Worm (Caenorhabditis elegans): ENCODE data around the gene aqp-10.

DNA sequence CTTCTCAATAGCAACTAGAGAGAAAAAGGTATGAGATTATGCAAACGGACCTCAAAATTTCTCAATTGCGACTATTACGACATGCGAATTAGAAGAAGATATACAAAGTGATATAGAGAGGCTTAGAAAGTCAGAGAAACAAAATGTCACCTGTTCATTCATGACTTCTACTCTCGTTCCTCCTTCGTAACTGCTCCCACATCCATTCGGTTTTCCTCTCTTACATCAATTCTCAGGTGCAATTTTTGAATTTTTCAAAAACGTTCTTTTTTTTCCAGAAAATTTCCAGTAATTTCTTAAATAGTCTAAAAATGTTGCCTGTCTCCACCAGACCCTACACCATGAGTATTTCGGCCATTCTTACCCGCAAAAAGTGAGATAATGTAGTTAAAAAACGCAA lies 5.0 kb downstream of the aqp-10 start:
- TF ChIP-seq fkh-10 (GFP tag; optimal IDR thresholded peaks at IDR 0.05) (no peak), vab-15 (tag; optimal IDR thresholded peaks at IDR 0.05) (no peak), mdl-1 (tag; optimal IDR thresholded peaks at IDR 0.05) (no peak), pag-3 (tag; optimal IDR thresholded peaks at IDR 0.05; ENCODE audit: borderline replicate concordance, insufficient read depth) (no peak), tbx-2 (tag; optimal IDR thresholded peaks at IDR 0.05) (no peak), ztf-11 (tag; optimal IDR thresholded peaks at IDR 0.05) (no peak)

Data from whole organism, L1 larva.